Fruit fly (Drosophila melanogaster): Measurements from ENCODE around the gene mei-41.

DNA sequence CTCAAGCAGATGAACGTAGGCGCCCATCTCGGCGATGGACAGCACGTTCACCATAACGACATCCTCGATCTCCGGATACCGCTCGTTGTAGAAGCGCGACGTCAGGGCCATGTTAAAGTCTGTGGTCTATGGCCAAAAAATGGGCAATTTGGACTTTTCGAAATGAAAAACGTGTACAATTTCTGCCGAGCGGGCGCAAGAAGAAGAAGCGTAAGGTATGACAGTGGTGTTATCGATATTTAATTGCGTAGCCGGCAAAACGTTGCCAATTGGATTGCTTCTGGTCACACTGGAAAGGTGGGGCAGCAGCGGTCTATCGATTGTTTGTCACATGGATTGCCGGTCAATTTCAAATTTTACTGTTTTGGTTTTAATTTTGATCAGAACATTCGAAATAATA is 55.3 kb downstream of the mei-41 start, which contains the start of gene eIF2alpha:
- TF ChIP-seq dati (GFP tag; IDR thresholded peaks at IDR 0.05) = no peak
- no peak for TF ChIP-seq dmrt11E (tag; optimal IDR thresholded peaks at IDR 0.05)
- TF ChIP-seq dan (GFP tag; IDR thresholded peaks at IDR 0.05) = no peak

Data from whole organism, embryonic.